Fruit fly (Drosophila melanogaster): ENCODE data around the gene wts.
A peak's percentile ranks its signal among the peaks of the same experiment; 100 is the strongest.

The wts gene

dm6 chr3R:30821968-30822449 is 15.6 kb upstream of the wts start:
- 0 out of 2 replicates have a peak, but pooled peaks have one; percentile 35 for TF ChIP-seq unc-4 (GFP tag; IDR thresholded peaks at IDR 0.05; ENCODE audit: partially characterized antibody)
- TF ChIP-seq Bgb (GFP tag; IDR thresholded peaks at IDR 0.05; ENCODE audit: partially characterized antibody) = 0 out of 2 replicates have a peak, but pooled peaks have one; percentile 20
- TF ChIP-seq abd-A (tag; optimal IDR thresholded peaks at IDR 0.05) = peak; percentile 72
- no peak for TF ChIP-seq nmo (GFP tag; optimal IDR thresholded peaks at IDR 0.05)
- TF ChIP-seq CG15601 (tag; optimal IDR thresholded peaks at IDR 0.05) = no peak
- no peak for TF ChIP-seq luna (GFP tag; optimal IDR thresholded peaks at IDR 0.05)
- TF ChIP-seq CG34224 (GFP tag; IDR thresholded peaks at IDR 0.05; ENCODE audit: partially characterized antibody) = peak; percentile 48; the same call in 2 of the 3 replicates
- TF ChIP-seq eve (GFP tag; optimal IDR thresholded peaks at IDR 0.05) = peak in 1 of 2 experiments; percentile 50
- TF ChIP-seq CG13287 (GFP tag; IDR thresholded peaks at IDR 0.05; ENCODE audit: partially characterized antibody) = peak; percentile 28; the same call in 1 of the 2 replicates
- TF ChIP-seq Dfd (GFP tag; optimal IDR thresholded peaks at IDR 0.05) = no peak
- 0 out of 4 replicates have a peak, but pooled peaks have one; percentile 33 for TF ChIP-seq Dll (GFP tag; IDR thresholded peaks at IDR 0.05; ENCODE audit: partially characterized antibody)
- TF ChIP-seq CG31365 (tag; optimal IDR thresholded peaks at IDR 0.05) = no peak
- peak; percentile 55 for TF ChIP-seq oc (tag; optimal IDR thresholded peaks at IDR 0.05)
- no peak for TF ChIP-seq Atf3 (GFP tag; optimal IDR thresholded peaks at IDR 0.05)
- peak; percentile 78 for TF ChIP-seq sqz (GFP tag; optimal IDR thresholded peaks at IDR 0.05)
- TF ChIP-seq Xrp1 (GFP tag; IDR thresholded peaks at IDR 0.05) = no peak
- TF ChIP-seq CG3163 (GFP tag; optimal IDR thresholded peaks at IDR 0.05) = peak; percentile 95
- TF ChIP-seq chinmo (GFP tag; IDR thresholded peaks at IDR 0.05; ENCODE audit: partially characterized antibody) = peak; percentile 93
- peak; percentile 99 for TF ChIP-seq CG11504 (tag; optimal IDR thresholded peaks at IDR 0.05)
- peak; percentile 49; the same call in 1 of the 2 replicates for TF ChIP-seq vvl (GFP tag; IDR thresholded peaks at IDR 0.05)
- TF ChIP-seq sd (tag; optimal IDR thresholded peaks at IDR 0.05) = peak; percentile 91
- TF ChIP-seq CG9876 (GFP tag; optimal IDR thresholded peaks at IDR 0.05) = no peak
- TF ChIP-seq mam (GFP tag; optimal IDR thresholded peaks at IDR 0.05) = no peak
- peak; percentile 14 for TF ChIP-seq CG13624 (GFP tag; optimal IDR thresholded peaks at IDR 0.05)
- no peak for TF ChIP-seq CG11695 (GFP tag; IDR thresholded peaks at IDR 0.05)
- TF ChIP-seq Trl (optimal IDR thresholded peaks at IDR 0.05) = peak; percentile 60 to 74
- TF ChIP-seq Trl (GFP tag; optimal IDR thresholded peaks at IDR 0.05) = no peak
- TF ChIP-seq ci (GFP tag; IDR thresholded peaks at IDR 0.05) = peak; percentile 29; the same call in 1 of the 3 replicates
- TF ChIP-seq CG17912 (GFP tag; optimal IDR thresholded peaks at IDR 0.05) = no peak
- TF ChIP-seq CG10366 (GFP tag; IDR thresholded peaks at IDR 0.05) = no peak
- peak; percentile 90 for TF ChIP-seq nom (GFP tag; optimal IDR thresholded peaks at IDR 0.05)

- no peak for TF ChIP-seq Dp (GFP tag; optimal IDR thresholded peaks at IDR 0.05)
- TF ChIP-seq oc (tag; optimal IDR thresholded peaks at IDR 0.05) = peak; percentile 5
- no peak for TF ChIP-seq CG8290 (GFP tag; optimal IDR thresholded peaks at IDR 0.05)
- no peak for TF ChIP-seq CG8290 (tag; optimal IDR thresholded peaks at IDR 0.05)
- no peak for TF ChIP-seq kah (GFP tag; optimal IDR thresholded peaks at IDR 0.05)
- peak; percentile 12 for TF ChIP-seq Med (GFP tag)
- TF ChIP-seq Tbp (GFP tag; optimal IDR thresholded peaks at IDR 0.05) = no peak
- no peak for TF ChIP-seq CG42726 (GFP tag; IDR thresholded peaks at IDR 0.05; ENCODE audit: partially characterized antibody)
- peak in 1 of 3 experiments; percentile 1 for TF ChIP-seq lola (GFP tag; optimal IDR thresholded peaks at IDR 0.05)
- TF ChIP-seq dimm (GFP tag; IDR thresholded peaks at IDR 0.05) = no peak
- no peak for TF ChIP-seq Hr39 (optimal IDR thresholded peaks at IDR 0.05)
- no peak for TF ChIP-seq cato (GFP tag; optimal IDR thresholded peaks at IDR 0.05; ENCODE audit: borderline replicate concordance)
- TF ChIP-seq CG12299 (tag; optimal IDR thresholded peaks at IDR 0.05) = no peak
- peak; percentile 79 for TF ChIP-seq sens (GFP tag)
- TF ChIP-seq CoRest (tag; optimal IDR thresholded peaks at IDR 0.05) = no peak
- TF ChIP-seq CG13894 (tag; optimal IDR thresholded peaks at IDR 0.05) = peak; percentile 75
- TF ChIP-seq CG11456 (GFP tag; IDR thresholded peaks at IDR 0.05) = no peak
- no peak for TF ChIP-seq CG9609 (GFP tag; optimal IDR thresholded peaks at IDR 0.05)
- no peak for TF ChIP-seq mld (GFP tag; IDR thresholded peaks at IDR 0.05; ENCODE audit: partially characterized antibody)
- TF ChIP-seq D19B (GFP tag; optimal IDR thresholded peaks at IDR 0.05) = no peak
- no peak for TF ChIP-seq D19A (tag; optimal IDR thresholded peaks at IDR 0.05)
Measured at dm6 chr3R:30820707-30821319, 14.4 kb upstream of the wts start.

Measured in whole organism, embryonic.